Fruit fly (Drosophila melanogaster) whole organism, embryonic: ENCODE data around the gene CG11811.

Experiments
- Adf1 ChIP-seq: fragments of 200-800 bp; sonication (Bioruptor generic); IDR thresholded peaks from 2 replicates; pipeline ENCODE4 v1.3.6; 2022; ENCODE audit warnings: missing biosample characterization, missing genetic modification characterization
- Atf6 ChIP-seq: fragments of 200-800 bp; sonication (Bioruptor generic); IDR thresholded peaks from 2 replicates; pipeline ENCODE4 v1.3.6; 2022; ENCODE audit warnings: missing biosample characterization, missing genetic modification characterization
- CG10209 ChIP-seq: fragments of 200-800 bp; sonication (Bioruptor generic); optimal IDR thresholded peaks from 3 replicates; lab custom pipeline; 2017; ENCODE audit warnings: missing biosample characterization, mild to moderate bottlenecking, missing genetic modification characterization, missing genetic modification reagents
- CG10267 ChIP-seq: fragments of 200-800 bp; sonication (Bioruptor generic); optimal IDR thresholded peaks from 2 replicates; lab custom pipeline; 2018; ENCODE audit warnings: missing biosample characterization, mild to moderate bottlenecking, missing genetic modification characterization, moderate library complexity
- CG10366 ChIP-seq: fragments of 200-800 bp; sonication (Bioruptor generic); IDR thresholded peaks from 2 replicates; pipeline ENCODE4 v1.3.6; 2022; ENCODE audit warnings: missing biosample characterization, missing genetic modification characterization
- CG11398 ChIP-seq: fragments of 200-800 bp; sonication (Bioruptor generic); optimal IDR thresholded peaks from 2 replicates; lab custom pipeline; 2016; ENCODE audit warnings: missing biosample characterization, missing genetic modification characterization
- CG11456 ChIP-seq: fragments of 200-800 bp; sonication (Bioruptor generic); IDR thresholded peaks from 3 replicates; pipeline ENCODE4 v1.3.6; 2022; ENCODE audit warnings: missing biosample characterization, missing genetic modification characterization
- CG12299 ChIP-seq: fragments of 200-800 bp; sonication (Bioruptor generic); optimal IDR thresholded peaks from 2 replicates; lab custom pipeline; 2018; ENCODE audit warnings: missing biosample characterization, mild to moderate bottlenecking, missing genetic modification characterization
- CG15601 ChIP-seq: fragments of 200-800 bp; sonication (Bioruptor generic); optimal IDR thresholded peaks from 3 replicates; lab custom pipeline; 2019; ENCODE audit warnings: missing biosample characterization, mild to moderate bottlenecking, missing genetic modification characterization, moderate library complexity
- CG16815 ChIP-seq: fragments of 200-800 bp; sonication (Bioruptor generic); optimal IDR thresholded peaks from 3 replicates; lab custom pipeline; 2017; ENCODE audit warnings: missing biosample characterization, mild to moderate bottlenecking, missing genetic modification characterization
- CG17612 ChIP-seq: fragments of 200-800 bp; sonication (Bioruptor generic); IDR thresholded peaks from 2 replicates; pipeline ENCODE4 v1.3.6; 2022; ENCODE audit warnings: missing biosample characterization, missing genetic modification characterization
- CG17912 ChIP-seq: fragments of 200-800 bp; sonication (Bioruptor generic); optimal IDR thresholded peaks from 2 replicates; lab custom pipeline; 2018; ENCODE audit warnings: missing biosample characterization, mild to moderate bottlenecking, missing genetic modification characterization
- CG30020 ChIP-seq: fragments of 200-800 bp; optimal IDR thresholded peaks from 2 replicates; lab custom pipeline; 2019; ENCODE audit warnings: missing biosample characterization, mild to moderate bottlenecking, missing genetic modification characterization, moderate library complexity
- CG3163 ChIP-seq: fragments of 200-800 bp; sonication (Bioruptor generic); optimal IDR thresholded peaks from 3 replicates; lab custom pipeline; 2016; ENCODE audit warnings: missing biosample characterization, missing genetic modification characterization
- CG33213 ChIP-seq: fragments of 200-800 bp; sonication (Bioruptor generic); optimal IDR thresholded peaks from 3 replicates; lab custom pipeline; 2016; ENCODE audit warnings: missing biosample characterization, missing genetic modification characterization
- CG3995 ChIP-seq: fragments of 200-800 bp; sonication (Bioruptor generic); optimal IDR thresholded peaks from 3 replicates; lab custom pipeline; 2016; ENCODE audit warnings: missing biosample characterization, missing genetic modification characterization
- CG6689 ChIP-seq: fragments of 200-800 bp; sonication (Bioruptor generic); IDR thresholded peaks from 2 replicates; pipeline ENCODE4 v1.3.6; 2022; ENCODE audit warnings: missing biosample characterization, missing genetic modification characterization
- CG7357 ChIP-seq: fragments of 200-800 bp; sonication (Bioruptor generic); IDR thresholded peaks from 3 replicates; pipeline ENCODE4 v1.3.6; 2022; ENCODE audit warnings: missing biosample characterization, missing genetic modification characterization
- CG8924 ChIP-seq: fragments of 200-800 bp; optimal IDR thresholded peaks from 3 replicates; lab custom pipeline; 2019; ENCODE audit warnings: missing biosample characterization, mild to moderate bottlenecking, missing genetic modification characterization, moderate library complexity
- Deaf1 ChIP-seq: fragments of 200-800 bp; optimal IDR thresholded peaks from 3 replicates; lab custom pipeline; 2019; ENCODE audit warnings: missing biosample characterization, mild to moderate bottlenecking, missing genetic modification characterization, moderate library complexity
- Dp ChIP-seq: fragments of 200-800 bp; sonication (Bioruptor generic); optimal IDR thresholded peaks from 2 replicates; lab custom pipeline; 2018; ENCODE audit warnings: missing biosample characterization, mild to moderate bottlenecking, missing genetic modification characterization, moderate library complexity
- Elba2 ChIP-seq: fragments of 200-800 bp; sonication (Bioruptor generic); optimal IDR thresholded peaks from 3 replicates; lab custom pipeline; 2016; ENCODE audit warnings: missing biosample characterization, missing genetic modification characterization
- HmgZ ChIP-seq: fragments of 200-800 bp; sonication (Bioruptor generic); optimal IDR thresholded peaks from 2 replicates; lab custom pipeline; 2018; ENCODE audit warnings: missing biosample characterization, mild to moderate bottlenecking, missing genetic modification characterization
- Hmx ChIP-seq: fragments of 200-800 bp; sonication (Bioruptor generic); optimal IDR thresholded peaks from 2 replicates; lab custom pipeline; 2016; ENCODE audit warnings: missing biosample characterization, missing genetic modification characterization
- MTF-1 ChIP-seq: fragments of 200-800 bp; sonication (Bioruptor generic); optimal IDR thresholded peaks from 2 replicates; lab custom pipeline; 2018; ENCODE audit warnings: missing biosample characterization, mild to moderate bottlenecking, missing genetic modification characterization, borderline replicate concordance
- NFAT ChIP-seq: fragments of 200-800 bp; sonication (Bioruptor generic); IDR thresholded peaks from 2 replicates; pipeline ENCODE4 v1.3.6; 2022; ENCODE audit warnings: missing biosample characterization, missing genetic modification characterization
- NK7.1 ChIP-seq: fragments of 200-800 bp; sonication (Bioruptor generic); optimal IDR thresholded peaks from 3 replicates; lab custom pipeline; 2016; ENCODE audit warnings: missing biosample characterization, missing genetic modification characterization
- Ravus ChIP-seq: fragments of 200-800 bp; sonication (Bioruptor generic); IDR thresholded peaks from 2 replicates; pipeline ENCODE4 v1.3.6; 2022; ENCODE audit warnings: missing biosample characterization, missing genetic modification characterization
- Six4 ChIP-seq: fragments of 200-800 bp; sonication (Bioruptor generic); optimal IDR thresholded peaks from 2 replicates; lab custom pipeline; 2016; ENCODE audit warnings: missing biosample characterization, missing genetic modification characterization
- Trl ChIP-seq, 3 experiments: fragments of >200 bp in 2 of 3; fragments of 200-800 bp in 1 of 3; sonication (Bioruptor generic) in 1 of 3; optimal IDR thresholded peaks; 2 replicates in 1 of 3; 3 replicates in 2 of 3; lab custom pipeline; 2016 to 2017; ENCODE audit warnings: missing biosample characterization in 1 of 3, missing genetic modification characterization in 1 of 3
- ap ChIP-seq: fragments of 200-800 bp; sonication (Bioruptor generic); IDR thresholded peaks from 2 replicates; pipeline ENCODE4 v1.3.6; 2022; ENCODE audit warnings: missing biosample characterization, missing genetic modification characterization
- cas ChIP-seq: fragments of 200-800 bp; sonication (Bioruptor generic); IDR thresholded peaks from 2 replicates; pipeline ENCODE4 v1.3.6; 2022; ENCODE audit warnings: missing biosample characterization, missing genetic modification characterization
- croc ChIP-seq: fragments of 200-800 bp; sonication (Bioruptor generic); conservative IDR thresholded peaks from 3 replicates; pipeline ENCODE4 v1.3.6; 2022; ENCODE audit warnings: missing biosample characterization, missing genetic modification characterization
- crp ChIP-seq, 2 experiments: fragments of 200-800 bp; sonication (Bioruptor generic); optimal IDR thresholded peaks; 2 replicates in 1 of 2; 3 replicates in 1 of 2; lab custom pipeline; 2017; ENCODE audit warnings: missing biosample characterization in 2 of 2, missing genetic modification characterization in 2 of 2, mild to moderate bottlenecking in 1 of 2, moderate library complexity in 1 of 2
- esg ChIP-seq: fragments of 200-800 bp; sonication (Bioruptor generic); conservative IDR thresholded peaks from 2 replicates; pipeline ENCODE4 v1.3.6; 2022; ENCODE audit warnings: missing biosample characterization, missing genetic modification characterization
- grau ChIP-seq: fragments of 200-800 bp; optimal IDR thresholded peaks from 3 replicates; lab custom pipeline; 2019; ENCODE audit warnings: missing biosample characterization, mild to moderate bottlenecking, missing genetic modification characterization, moderate library complexity
- kni ChIP-seq: fragments of 200-800 bp; sonication (Bioruptor generic); optimal IDR thresholded peaks from 3 replicates; lab custom pipeline; 2017; ENCODE audit warnings: mild to moderate bottlenecking, missing biosample characterization, missing genetic modification reagents, missing genetic modification characterization
- lab ChIP-seq: fragments of 200-800 bp; sonication (Bioruptor generic); optimal IDR thresholded peaks from 3 replicates; lab custom pipeline; 2017; ENCODE audit warnings: missing biosample characterization, missing genetic modification characterization, mild to moderate bottlenecking, moderate library complexity, missing genetic modification reagents
- nerfin-1 ChIP-seq: fragments of 200-800 bp; sonication (Bioruptor generic); optimal IDR thresholded peaks from 3 replicates; lab custom pipeline; 2019; ENCODE audit warnings: missing biosample characterization, mild to moderate bottlenecking, missing genetic modification characterization, moderate library complexity
- pfk ChIP-seq: fragments of 200-800 bp; sonication (Bioruptor generic); optimal IDR thresholded peaks from 2 replicates; lab custom pipeline; 2018; ENCODE audit warnings: missing biosample characterization, mild to moderate bottlenecking, missing genetic modification characterization, moderate library complexity
- psq ChIP-seq: fragments of 200-800 bp; sonication (Bioruptor generic); optimal IDR thresholded peaks from 2 replicates; lab custom pipeline; 2017; ENCODE audit warnings: missing biosample characterization, missing genetic modification characterization
- pum ChIP-seq: fragments of 200-800 bp; sonication (Bioruptor generic); optimal IDR thresholded peaks from 2 replicates; lab custom pipeline; 2016; ENCODE audit warnings: missing biosample characterization, missing genetic modification characterization
- pzg ChIP-seq: fragments of 200-800 bp; sonication (Bioruptor generic); optimal IDR thresholded peaks from 3 replicates; lab custom pipeline; 2018; ENCODE audit warnings: missing biosample characterization, mild to moderate bottlenecking, missing genetic modification characterization, moderate library complexity
- row ChIP-seq: fragments of 200-800 bp; sonication (Bioruptor generic); IDR thresholded peaks from 3 replicates; pipeline ENCODE4 v1.3.6; 2022; ENCODE audit warnings: missing biosample characterization, missing genetic modification characterization
- run ChIP-seq: fragments of 200-800 bp; sonication (Bioruptor generic); optimal IDR thresholded peaks from 3 replicates; lab custom pipeline; 2018; ENCODE audit warnings: missing biosample characterization, mild to moderate bottlenecking, missing genetic modification characterization
- shn ChIP-seq: fragments of 200-800 bp; sonication (Bioruptor generic); optimal IDR thresholded peaks from 3 replicates; lab custom pipeline; 2016; ENCODE audit warnings: missing biosample characterization, missing genetic modification characterization
- sim ChIP-seq: fragments of 200-800 bp; sonication (Bioruptor generic); IDR thresholded peaks from 2 replicates; pipeline ENCODE4 v1.3.6; 2022; ENCODE audit warnings: missing biosample characterization, missing genetic modification characterization
- slp2 ChIP-seq: fragments of 200-800 bp; sonication (Bioruptor generic); optimal IDR thresholded peaks from 2 replicates; lab custom pipeline; 2016; ENCODE audit warnings: missing biosample characterization, missing genetic modification characterization
- sqz ChIP-seq: fragments of 200-800 bp; sonication (Bioruptor generic); optimal IDR thresholded peaks from 3 replicates; lab custom pipeline; 2018; ENCODE audit warnings: missing biosample characterization, mild to moderate bottlenecking, missing genetic modification characterization
- unpg ChIP-seq: fragments of 200-800 bp; sonication (Bioruptor generic); optimal IDR thresholded peaks from 3 replicates; lab custom pipeline; 2018; ENCODE audit warnings: missing biosample characterization, mild to moderate bottlenecking, missing genetic modification characterization, moderate library complexity

Gene CG11811

dm6 chr3L:10693709-10694403 is 3.0 kb downstream of the CG11811 start, which contains the start of gene ND-13B (continued):
- TF ChIP-seq crp (GFP tag; optimal IDR thresholded peaks at IDR 0.05; lab: Kevin White, UChicago) (peak; percentile 48 to 91), grau (tag; lab: Kevin White, UChicago) (no peak), CG33213 (GFP tag; lab: Kevin White, UChicago) (peak; percentile 37), slp2 (no peak), psq (no peak), Atf6 (GFP tag; lab: Robert Waterston, UW) (no peak), CG12299 (tag; lab: Kevin White, UChicago) (no peak), lab (GFP tag; lab: Kevin White, UChicago) (peak; percentile 67), esg (no peak), unpg (GFP tag; lab: Kevin White, UChicago) (no peak), row (no peak; the same call in 2 of the 3 replicates), Hmx (no peak), CG7357 (GFP tag; lab: Robert Waterston, UW) (no peak), Six4 (GFP tag; lab: Kevin White, UChicago) (peak; percentile 3), Dp (GFP tag; lab: Kevin White, UChicago) (peak; percentile 91), CG10366 (GFP tag; lab: Robert Waterston, UW) (no peak), kni (no peak), sqz (GFP tag; lab: Kevin White, UChicago) (no peak), MTF-1 (GFP tag; lab: Kevin White, UChicago) (peak; percentile 1), CG3995 (GFP tag; lab: Kevin White, UChicago) (no peak), shn (GFP tag; lab: Kevin White, UChicago) (no peak), nerfin-1 (tag; lab: Kevin White, UChicago) (no peak), CG10209 (GFP tag; lab: Kevin White, UChicago) (no peak), CG11398 (GFP tag; lab: Kevin White, UChicago) (no peak), CG17612 (no peak), sim (GFP tag; lab: Robert Waterston, UW) (no peak), Adf1 (GFP tag; lab: Robert Waterston, UW) (no peak), CG30020 (tag; lab: Kevin White, UChicago) (no peak), CG3163 (GFP tag; lab: Kevin White, UChicago) (no peak), CG11456 (no peak), Ravus (GFP tag; lab: Robert Waterston, UW) (no peak), CG15601 (tag; lab: Kevin White, UChicago) (no peak), pfk (GFP tag; lab: Kevin White, UChicago) (no peak), CG17912 (GFP tag; lab: Kevin White, UChicago) (no peak), pzg (GFP tag; lab: Kevin White, UChicago) (peak; percentile 92), CG8924 (tag; lab: Kevin White, UChicago) (no peak), Trl (optimal IDR thresholded peaks at IDR 0.05; lab: Kevin White, UChicago) (no peak), Trl (GFP tag; optimal IDR thresholded peaks at IDR 0.05; lab: Kevin White, UChicago) (no peak), croc (GFP tag; lab: Robert Waterston, UW) (no peak), NK7.1 (GFP tag; lab: Kevin White, UChicago) (no peak), CG16815 (GFP tag; lab: Kevin White, UChicago) (no peak), Elba2 (GFP tag; lab: Kevin White, UChicago) (no peak), Deaf1 (tag; lab: Kevin White, UChicago) (no peak), cas (GFP tag; lab: Robert Waterston, UW) (no peak), pum (GFP tag; lab: Kevin White, UChicago) (no peak), ap (GFP tag; lab: Robert Waterston, UW) (no peak), CG10267 (peak; percentile 96), run (no peak), NFAT (no peak; the same call in 1 of the 2 replicates), CG6689 (GFP tag; lab: Robert Waterston, UW) (no peak), HmgZ (tag; lab: Kevin White, UChicago) (no peak)
